Worm (Caenorhabditis elegans): ENCODE measurements around the gene rps-5.
A peak's percentile ranks its signal among the peaks of the same experiment; 100 is the strongest.

rps-5 gene

ce11 chrIV:11145929-11146339, 35.1 kb upstream of the rps-5 start (continued):
- TF ChIP-seq F10E7.11 (tag; optimal IDR thresholded peaks at IDR 0.05) (peak; percentile 91), nfya-2 (GFP tag; IDR thresholded peaks at IDR 0.05) (peak; percentile 73; the same call in 1 of the 2 replicates), tbp1 (GFP tag; optimal IDR thresholded peaks at IDR 0.05) (peak; percentile 42), unc-130 (GFP tag; optimal IDR thresholded peaks at IDR 0.05) (peak; percentile 83), ceh-79 (tag; optimal IDR thresholded peaks at IDR 0.05) (peak; percentile 57), rec-8 (tag; optimal IDR thresholded peaks at IDR 0.05) (peak in 1 of 2 experiments; percentile 53), mel-28 (tag; optimal IDR thresholded peaks at IDR 0.05; ENCODE audit: borderline replicate concordance) (no peak), hlh-26 (GFP tag; conservative IDR thresholded peaks at IDR 0.05) (no peak), lin-40 (tag; optimal IDR thresholded peaks at IDR 0.05) (no peak), F52B5.7 (tag; optimal IDR thresholded peaks at IDR 0.05) (peak; percentile 84)

- no peak for TF ChIP-seq D2030.7 (GFP tag; IDR thresholded peaks at IDR 0.05)
- no peak for TF ChIP-seq dpff-1 (tag; optimal IDR thresholded peaks at IDR 0.05)
- no peak for TF ChIP-seq mxl-1 (tag; optimal IDR thresholded peaks at IDR 0.05)
- TF ChIP-seq lin-40 (tag; optimal IDR thresholded peaks at IDR 0.05): no peak
- TF ChIP-seq hmg-20 (GFP tag; IDR thresholded peaks at IDR 0.05): no peak
- TF ChIP-seq athp-1 (tag; optimal IDR thresholded peaks at IDR 0.05): no peak
- no peak for TF ChIP-seq K11D2.4 (GFP tag; IDR thresholded peaks at IDR 0.05)
These were observed 32.3 kb upstream of the rps-5 start, which contains the start of gene F01G4.4 for ce11 chrIV:11143228-11143444. Gene F01G4.4 (plus strand): TSS chrIV:11143345.

ce11 chrIV:11142314-11143227, 31.7 kb upstream of the rps-5 start, which contains the start of gene skih-2:
Gene skih-2 (minus strand): TSS chrIV:11142364.
- TF ChIP-seq dpl-1 (GFP tag; optimal IDR thresholded peaks at IDR 0.05): peak; percentile 70
- no peak for TF ChIP-seq ccch-3 (GFP tag; optimal IDR thresholded peaks at IDR 0.05)
- TF ChIP-seq ekl-4 (GFP tag; IDR thresholded peaks at IDR 0.05): 0 out of 2 replicates have a peak, but pooled peaks have one; percentile 15
- peak; percentile 30; the same call in 1 of the 2 replicates for TF ChIP-seq rcor-1 (GFP tag; IDR thresholded peaks at IDR 0.05)
- peak; percentile 44 for TF ChIP-seq ceh-100 (GFP tag; IDR thresholded peaks at IDR 0.05)
- peak; percentile 91 for TF ChIP-seq xnd-1 (tag; optimal IDR thresholded peaks at IDR 0.05)
- TF ChIP-seq madf-6 (GFP tag; IDR thresholded peaks at IDR 0.05): peak; percentile 95
- TF ChIP-seq mel-28 (tag; optimal IDR thresholded peaks at IDR 0.05; ENCODE audit: borderline replicate concordance): no peak
- no peak for TF ChIP-seq attf-6 (GFP tag; IDR thresholded peaks at IDR 0.05)
- TF ChIP-seq ceh-91 (GFP tag; IDR thresholded peaks at IDR 0.05): peak; percentile 73
- peak; percentile 78 for TF ChIP-seq madf-8 (GFP tag; conservative IDR thresholded peaks at IDR 0.05)
- peak; percentile 98 for TF ChIP-seq hsf-1 (GFP tag; IDR thresholded peaks at IDR 0.05)
- TF ChIP-seq let-607 (tag; optimal IDR thresholded peaks at IDR 0.05): no peak
- TF ChIP-seq D2030.7 (GFP tag; IDR thresholded peaks at IDR 0.05): no peak; the same call in none of the 2 replicates
- TF ChIP-seq F37B4.10 (GFP tag; IDR thresholded peaks at IDR 0.05): no peak
- TF ChIP-seq snpc-3.4 (tag; optimal IDR thresholded peaks at IDR 0.05): peak; percentile 14
- no peak for TF ChIP-seq nhr-27 (tag; optimal IDR thresholded peaks at IDR 0.05)
- TF ChIP-seq nfyb-1 (GFP tag; IDR thresholded peaks at IDR 0.05): peak; percentile 45; the same call in 1 of the 2 replicates
- TF ChIP-seq F49E8.2 (tag; optimal IDR thresholded peaks at IDR 0.05; ENCODE audit: insufficient read depth): peak; percentile 66
- peak; percentile 72 for TF ChIP-seq efl-1 (GFP tag; optimal IDR thresholded peaks at IDR 0.05)
- TF ChIP-seq lsl-1 (GFP tag; optimal IDR thresholded peaks at IDR 0.05): peak; percentile 93
- peak; percentile 2 for TF ChIP-seq him-1 (tag; optimal IDR thresholded peaks at IDR 0.05)
- no peak for TF ChIP-seq F57C9.4 (tag; optimal IDR thresholded peaks at IDR 0.05)
- TF ChIP-seq unc-130 (GFP tag; optimal IDR thresholded peaks at IDR 0.05): peak; percentile 16
- peak; percentile 75 for TF ChIP-seq lin-54 (GFP tag; optimal IDR thresholded peaks at IDR 0.05)
- no peak for TF ChIP-seq snpc-4 (GFP tag; optimal IDR thresholded peaks at IDR 0.05)
- peak in 2 of 4 experiments; percentile 16 to 20 for TF ChIP-seq snpc-4 (tag; optimal IDR thresholded peaks at IDR 0.05)
- peak; percentile 89 for TF ChIP-seq F33H1.4 (GFP tag; IDR thresholded peaks at IDR 0.05)
- peak in 1 of 3 experiments; percentile 81 for TF ChIP-seq lin-35 (GFP tag; optimal IDR thresholded peaks at IDR 0.05)

All from whole organism, young adult.